Fruit fly (Drosophila melanogaster): ENCODE results near the gene Nup153.

The Nup153 gene

DNA sequence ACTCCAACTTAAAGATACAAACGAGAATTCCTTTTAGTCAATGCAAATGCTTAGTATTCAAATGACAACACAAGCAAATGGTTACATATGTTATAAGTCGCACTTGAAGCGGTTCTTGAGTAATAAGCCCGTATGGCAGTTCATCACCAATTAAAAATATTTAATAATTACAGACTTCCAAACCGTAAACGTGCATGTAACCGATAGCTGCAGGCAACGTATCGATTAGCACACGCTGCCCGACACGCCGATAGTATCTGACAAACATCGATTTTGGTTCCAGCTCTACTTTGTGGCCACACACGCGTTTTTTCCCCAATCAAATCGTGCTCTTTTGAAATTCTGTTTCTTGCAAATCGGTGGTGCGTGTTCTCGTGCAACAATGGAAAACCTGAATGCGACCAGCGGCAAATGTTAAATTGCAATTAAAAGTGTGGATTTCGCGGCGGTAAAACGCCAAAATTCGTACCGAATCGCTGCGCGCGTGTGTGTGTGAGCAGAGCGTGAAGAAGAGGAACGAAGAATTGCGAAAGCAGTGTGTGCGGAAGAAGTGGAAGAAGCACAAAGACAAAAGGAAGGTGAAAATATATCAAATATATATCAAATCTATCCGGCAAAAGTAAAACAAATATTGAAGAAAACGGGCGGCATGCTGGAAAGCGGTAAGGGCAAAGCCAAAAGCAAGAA, at the start of gene Nup153, which contains the start of gene CG9784:
Gene Nup153 (plus strand): TSS at position 264 of the 687 bp plus-strand sequence.
Gene CG9784 (minus strand): TSS at position 238 of the 687 bp plus-strand sequence.
- TF ChIP-seq Sox14 (GFP tag; optimal IDR thresholded peaks at IDR 0.05) (no peak), CG11762 (GFP tag; optimal IDR thresholded peaks at IDR 0.05; ENCODE audit: insufficient read depth) (no peak), Lpt (GFP tag; optimal IDR thresholded peaks at IDR 0.05) (no peak), spab (GFP tag; optimal IDR thresholded peaks at IDR 0.05) (no peak), Sox15 (GFP tag; optimal IDR thresholded peaks at IDR 0.05) (no peak), Gug (GFP tag; IDR thresholded peaks at IDR 0.05) (no peak), esn (GFP tag; optimal IDR thresholded peaks at IDR 0.05) (no peak), CG11294 (GFP tag; IDR thresholded peaks at IDR 0.05) (no peak), CG10669 (GFP tag; optimal IDR thresholded peaks at IDR 0.05) (no peak), cyc (GFP tag; optimal IDR thresholded peaks at IDR 0.05) (no peak), svp (GFP tag) (no peak), CG7368 (GFP tag; optimal IDR thresholded peaks at IDR 0.05) (no peak), fd85E (GFP tag; optimal IDR thresholded peaks at IDR 0.05) (no peak), CG8632 (GFP tag; optimal IDR thresholded peaks at IDR 0.05) (no peak)

DNA sequence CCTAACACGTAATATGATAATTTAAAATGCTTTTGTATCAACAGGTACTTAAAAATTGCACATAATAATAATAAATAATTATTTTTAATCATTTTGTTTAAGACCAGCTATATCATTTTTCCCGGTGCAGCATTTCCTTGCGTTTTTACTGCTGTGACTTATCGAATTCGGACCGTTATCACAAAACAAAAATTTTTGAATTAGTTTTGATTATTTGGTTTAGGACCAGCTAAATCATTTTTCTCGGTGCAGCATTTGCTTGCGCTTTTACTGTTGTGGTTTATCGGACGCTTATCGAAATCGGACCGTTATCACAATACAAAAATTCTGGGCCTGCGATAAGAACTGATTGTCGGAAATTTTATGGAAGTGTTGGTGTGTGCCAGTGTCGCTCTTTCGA, 46.5 kb upstream of the Nup153 start:
- TF ChIP-seq Eip93F (GFP tag; optimal IDR thresholded peaks at IDR 0.05) = peak; percentile 84
- TF ChIP-seq eg (GFP tag; IDR thresholded peaks at IDR 0.05) = peak; percentile 85; the same call in 2 of the 3 replicates
- TF ChIP-seq CG6808 (GFP tag; optimal IDR thresholded peaks at IDR 0.05) = no peak
- TF ChIP-seq ss (GFP tag; optimal IDR thresholded peaks at IDR 0.05) = no peak
- TF ChIP-seq CG15336 (GFP tag; IDR thresholded peaks at IDR 0.05) = peak; percentile 83
- peak; percentile 77 for TF ChIP-seq lz (GFP tag; optimal IDR thresholded peaks at IDR 0.05)
- TF ChIP-seq Hr4 (GFP tag; optimal IDR thresholded peaks at IDR 0.05) = peak; percentile 77
- peak; percentile 85 for TF ChIP-seq OdsH (GFP tag; optimal IDR thresholded peaks at IDR 0.05)
- peak; percentile 78 for TF ChIP-seq achi (GFP tag; optimal IDR thresholded peaks at IDR 0.05)
- peak; percentile 76 for TF ChIP-seq CG8119 (GFP tag; IDR thresholded peaks at IDR 0.05)
- peak; percentile 69 for TF ChIP-seq CG4318 (GFP tag; optimal IDR thresholded peaks at IDR 0.05)
- TF ChIP-seq CG1621 (tag; optimal IDR thresholded peaks at IDR 0.05) = no peak
- peak; percentile 58 for TF ChIP-seq CG11902 (GFP tag; optimal IDR thresholded peaks at IDR 0.05)
- TF ChIP-seq cyc (GFP tag; optimal IDR thresholded peaks at IDR 0.05) = peak; percentile 75
- peak; percentile 64 for TF ChIP-seq dac (GFP tag; optimal IDR thresholded peaks at IDR 0.05)
- TF ChIP-seq Sox15 (GFP tag; optimal IDR thresholded peaks at IDR 0.05) = peak; percentile 47
- TF ChIP-seq Lpt (GFP tag; optimal IDR thresholded peaks at IDR 0.05) = peak; percentile 18
- TF ChIP-seq CG8632 (GFP tag; optimal IDR thresholded peaks at IDR 0.05) = peak; percentile 79
- peak; percentile 75 for TF ChIP-seq Ets96B (tag; optimal IDR thresholded peaks at IDR 0.05)
- peak; percentile 86 for TF ChIP-seq net (GFP tag; optimal IDR thresholded peaks at IDR 0.05)
- TF ChIP-seq CG6792 (GFP tag; optimal IDR thresholded peaks at IDR 0.05) = peak; percentile 73
- TF ChIP-seq svp (GFP tag) = peak; percentile 85
- TF ChIP-seq CG8319 (GFP tag; optimal IDR thresholded peaks at IDR 0.05) = peak; percentile 78
- peak; percentile 81 for TF ChIP-seq CG31627 (GFP tag; optimal IDR thresholded peaks at IDR 0.05)
- TF ChIP-seq Eip75B (GFP tag; optimal IDR thresholded peaks at IDR 0.05) = peak; percentile 52
- peak; percentile 65 for TF ChIP-seq dsx (GFP tag; optimal IDR thresholded peaks at IDR 0.05; ENCODE audit: poor library complexity, severe bottlenecking)
- peak; percentile 88 for TF ChIP-seq CG6163 (GFP tag; IDR thresholded peaks at IDR 0.05)
- no peak for TF ChIP-seq CG7368 (GFP tag; optimal IDR thresholded peaks at IDR 0.05)
- peak; percentile 62 for TF ChIP-seq fd85E (GFP tag; optimal IDR thresholded peaks at IDR 0.05)
- TF ChIP-seq fd59A (GFP tag; optimal IDR thresholded peaks at IDR 0.05) = peak; percentile 54
- peak; percentile 93 for TF ChIP-seq Eip78C (GFP tag)
- TF ChIP-seq CG10631 (GFP tag; optimal IDR thresholded peaks at IDR 0.05) = peak; percentile 78
- peak; percentile 79 for TF ChIP-seq acj6 (GFP tag; optimal IDR thresholded peaks at IDR 0.05)
- TF ChIP-seq Smox (GFP tag; optimal IDR thresholded peaks at IDR 0.05) = peak; percentile 82
- peak; percentile 42; the same call in 1 of the 2 replicates for TF ChIP-seq CG11294 (GFP tag; IDR thresholded peaks at IDR 0.05)
- no peak for TF ChIP-seq vri (GFP tag; optimal IDR thresholded peaks at IDR 0.05)
- TF ChIP-seq CG6276 (GFP tag; optimal IDR thresholded peaks at IDR 0.05) = no peak
- TF ChIP-seq Gug (GFP tag; IDR thresholded peaks at IDR 0.05) = peak; percentile 71
- TF ChIP-seq Sox14 (GFP tag; optimal IDR thresholded peaks at IDR 0.05) = peak; percentile 75
- TF ChIP-seq Blimp-1 (GFP tag; optimal IDR thresholded peaks at IDR 0.05) = peak; percentile 52
- peak; percentile 78 for TF ChIP-seq Hr39 (GFP tag; optimal IDR thresholded peaks at IDR 0.05)
- peak; percentile 88 for TF ChIP-seq CG3919 (GFP tag; optimal IDR thresholded peaks at IDR 0.05)
- TF ChIP-seq pdm3 (GFP tag; optimal IDR thresholded peaks at IDR 0.05) = peak; percentile 82
